Fruit fly (Drosophila melanogaster): ENCODE data around the gene rush.

dm6 chrX:1513865-1514264 lies 35.5 kb downstream of the rush start:
- no peak for TF ChIP-seq Pif1A (GFP tag; optimal IDR thresholded peaks at IDR 0.05)
- TF ChIP-seq CG4496 (GFP tag; IDR thresholded peaks at IDR 0.05) = no peak
- no peak for TF ChIP-seq Ets98B (GFP tag; IDR thresholded peaks at IDR 0.05)
- no peak for TF ChIP-seq EcR (GFP tag; optimal IDR thresholded peaks at IDR 0.05)
- TF ChIP-seq Snoo (tag; optimal IDR thresholded peaks at IDR 0.05) = no peak
- TF ChIP-seq fd96Ca (GFP tag; IDR thresholded peaks at IDR 0.05) = no peak
- TF ChIP-seq CG13204 (GFP tag; optimal IDR thresholded peaks at IDR 0.05) = no peak
- no peak for TF ChIP-seq CG14655 (GFP tag; optimal IDR thresholded peaks at IDR 0.05)
- no peak for TF ChIP-seq CG15710 (tag; optimal IDR thresholded peaks at IDR 0.05)
- no peak for TF ChIP-seq Pif1B (GFP tag; optimal IDR thresholded peaks at IDR 0.05)
- TF ChIP-seq CG17806 (tag; optimal IDR thresholded peaks at IDR 0.05) = no peak
- no peak for TF ChIP-seq gl (tag; optimal IDR thresholded peaks at IDR 0.05)
- TF ChIP-seq CG12605 (GFP tag; IDR thresholded peaks at IDR 0.05) = no peak
- no peak for TF ChIP-seq CG8301 (tag; optimal IDR thresholded peaks at IDR 0.05)

Data from whole organism, pupa.